Worm (Caenorhabditis elegans) whole organism, late embryonic: ENCODE results near the gene skih-2.

Source experiments
- C38D4.7 ChIP-seq: fragments of 200-800 bp; sonication (Bioruptor generic); optimal IDR thresholded peaks from 2 replicates; lab custom pipeline; 2018; ENCODE audit warnings: mild to moderate bottlenecking, missing genetic modification characterization, moderate library complexity, missing compliant biosample characterization
- ahr-1 ChIP-seq: sonication (generic microtip); optimal IDR thresholded peaks from 2 replicates; lab custom pipeline; 2016; ENCODE audit warnings: missing genetic modification characterization, missing compliant biosample characterization
- elt-2 ChIP-seq: sonication (generic microtip); optimal IDR thresholded peaks from 2 replicates; lab custom pipeline; 2016; ENCODE audit warnings: missing genetic modification reagents, missing genetic modification characterization, missing compliant biosample characterization
- ets-4 ChIP-seq: sonication (generic microtip); optimal IDR thresholded peaks from 2 replicates; lab custom pipeline; 2016; ENCODE audit warnings: missing genetic modification characterization, missing compliant biosample characterization
- fkh-6 ChIP-seq: sonication (generic microtip); optimal IDR thresholded peaks from 2 replicates; lab custom pipeline; 2016; ENCODE audit warnings: missing genetic modification characterization, missing compliant biosample characterization
- hlh-15 ChIP-seq: sonication (generic microtip); optimal IDR thresholded peaks from 2 replicates; lab custom pipeline; 2016; ENCODE audit warnings: missing genetic modification characterization, missing compliant biosample characterization
- lim-6 ChIP-seq: sonication (generic microtip); optimal IDR thresholded peaks from 2 replicates; lab custom pipeline; 2016; ENCODE audit warnings: missing genetic modification characterization, missing compliant biosample characterization
- unc-42 ChIP-seq: sonication (generic microtip); optimal IDR thresholded peaks from 2 replicates; lab custom pipeline; 2016; ENCODE audit warnings: missing genotype, missing genetic modification characterization, missing compliant biosample characterization
- unc-55 ChIP-seq: sonication (generic microtip); optimal IDR thresholded peaks from 2 replicates; lab custom pipeline; 2017; ENCODE audit warnings: missing biosample characterization, missing genetic modification reagents, missing genetic modification characterization

DNA sequence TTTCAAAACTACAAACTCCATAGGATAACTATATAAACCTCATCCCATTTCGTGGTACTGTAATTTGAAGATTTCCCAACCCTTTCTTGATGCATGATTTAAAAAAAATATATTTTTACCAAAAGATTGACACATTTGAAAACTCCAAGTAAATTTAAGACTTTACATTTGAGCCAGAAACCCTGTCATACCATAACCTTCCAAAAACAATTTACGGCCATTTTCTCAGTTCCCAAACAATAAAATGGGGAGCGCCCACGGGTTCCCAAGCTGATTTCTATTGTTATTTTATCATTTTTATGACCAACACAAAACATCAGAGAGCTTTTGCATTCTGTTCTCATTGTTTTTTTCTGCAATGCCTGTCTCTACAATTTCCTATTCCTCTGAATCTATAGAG, 29.5 kb downstream of the skih-2 start, which contains the start of gene clc-9:
- TF ChIP-seq lim-6 (no peak), ahr-1 (tag; lab: Kevin White, UChicago) (no peak), unc-55 (no peak), C38D4.7 (GFP tag; lab: Kevin White, UChicago) (no peak), hlh-15 (tag; lab: Kevin White, UChicago) (no peak), ets-4 (tag; lab: Kevin White, UChicago) (no peak), fkh-6 (tag; lab: Kevin White, UChicago) (no peak), elt-2 (tag; lab: Kevin White, UChicago) (no peak), unc-42 (tag; lab: Kevin White, UChicago) (no peak)
